Worm (Caenorhabditis elegans) whole organism, L4 larva: ENCODE results near the gene gyg-1.

Experiments used
- D1046.2 ChIP-seq: fragments of 200-800 bp; sonication (Bioruptor generic); IDR thresholded peaks from 2 replicates; pipeline ENCODE4 v1.3.6; 2022; ENCODE audit warnings: missing genetic modification characterization, missing compliant biosample characterization
- F37D6.2 ChIP-seq: sonication (generic microtip); optimal IDR thresholded peaks from 2 replicates; lab custom pipeline; 2016; ENCODE audit warnings: mild to moderate bottlenecking, missing genetic modification characterization, missing compliant biosample characterization
- R02D3.7 ChIP-seq: fragments of 150-350 bp; sonication (generic microtip); optimal IDR thresholded peaks from 3 replicates; lab custom pipeline; 2014; ENCODE audit warnings: missing biosample characterization, missing genetic modification characterization
- Y48G9A.11 ChIP-seq: fragments of 200-800 bp; sonication (Bioruptor generic); IDR thresholded peaks from 2 replicates; pipeline ENCODE4 v1.3.6; 2022; ENCODE audit warnings: missing genetic modification reagents, missing genetic modification characterization, missing compliant biosample characterization
- ZK546.5 ChIP-seq, 2 experiments: sonication (generic microtip); optimal IDR thresholded peaks; 2 replicates each; lab custom pipeline; 2017; ENCODE audit warnings: missing biosample characterization in 2 of 2, missing genetic modification characterization in 2 of 2
- aha-1 ChIP-seq: fragments of 150-350 bp; peaks from one replicate; lab custom pipeline; 2014; ENCODE audit warnings: missing biosample characterization, missing genetic modification characterization
- attf-4 ChIP-seq: sonication (generic microtip); optimal IDR thresholded peaks from 3 replicates; lab custom pipeline; 2017; ENCODE audit warnings: missing biosample characterization, missing genetic modification characterization
- ceh-20 ChIP-seq: fragments of 200-800 bp; sonication (Bioruptor generic); IDR thresholded peaks from 2 replicates; pipeline ENCODE4 v1.3.6; 2022; ENCODE audit warnings: missing genetic modification reagents, missing genetic modification characterization, missing compliant biosample characterization
- ceh-32 ChIP-seq: sonication (generic microtip); optimal IDR thresholded peaks from 2 replicates; lab custom pipeline; 2016; ENCODE audit warnings: mild to moderate bottlenecking, missing genetic modification characterization, missing compliant biosample characterization; ENCODE audit not compliant: poor library complexity
- ces-1 ChIP-seq: fragments of 150-350 bp; sonication (generic microtip); optimal IDR thresholded peaks from 4 replicates; lab custom pipeline; 2014; ENCODE audit warnings: missing biosample characterization, missing genetic modification reagents, missing genetic modification characterization
- daf-16 ChIP-seq, 3 experiments: sonication (generic microtip); optimal IDR thresholded peaks; 2 replicates each; lab custom pipeline; 2016 to 2017; ENCODE audit warnings: missing genetic modification characterization in 3 of 3, missing genetic modification reagents in 3 of 3, mild to moderate bottlenecking in 2 of 3, missing compliant biosample characterization in 2 of 3, missing biosample characterization in 1 of 3, moderate library complexity in 1 of 3
- daf-8 ChIP-seq: fragments of 200-800 bp; sonication (Bioruptor generic); IDR thresholded peaks from 2 replicates; pipeline ENCODE4 v1.3.6; 2022; ENCODE audit warnings: missing genetic modification characterization, missing compliant biosample characterization
- dmd-8 ChIP-seq: fragments of 200-800 bp; sonication (Bioruptor generic); IDR thresholded peaks from 2 replicates; pipeline ENCODE4 v1.3.6; 2022; ENCODE audit warnings: missing genetic modification characterization, missing compliant biosample characterization
- duxl-1 ChIP-seq: sonication (generic microtip); optimal IDR thresholded peaks from 2 replicates; lab custom pipeline; 2016; ENCODE audit warnings: mild to moderate bottlenecking, missing genetic modification characterization, moderate library complexity, missing compliant biosample characterization; ENCODE audit not compliant: poor library complexity
- egl-43 ChIP-seq: fragments of 200-800 bp; sonication (Bioruptor generic); IDR thresholded peaks from 2 replicates; pipeline ENCODE4 v1.3.6; 2022; ENCODE audit warnings: missing genetic modification reagents, missing genetic modification characterization, missing compliant biosample characterization
- fos-1 ChIP-seq: fragments of 150-350 bp; optimal IDR thresholded peaks from 2 replicates; lab custom pipeline; 2014; ENCODE audit warnings: missing biosample characterization, missing genetic modification characterization
- gei-8 ChIP-seq: fragments of 200-800 bp; sonication (Bioruptor generic); optimal IDR thresholded peaks from 2 replicates; lab custom pipeline; 2018; ENCODE audit warnings: mild to moderate bottlenecking, missing genetic modification characterization, missing compliant biosample characterization
- hlh-11 ChIP-seq: fragments of 200-800 bp; sonication (Bioruptor generic); optimal IDR thresholded peaks from 2 replicates; lab custom pipeline; 2018; ENCODE audit warnings: mild to moderate bottlenecking, missing genetic modification characterization, missing compliant biosample characterization
- jun-1 ChIP-seq: fragments of 150-350 bp; optimal IDR thresholded peaks from 2 replicates; lab custom pipeline; 2014; ENCODE audit warnings: missing biosample characterization, missing genetic modification reagents, missing genetic modification characterization
- lim-7 ChIP-seq: fragments of 200-800 bp; sonication (Bioruptor generic); IDR thresholded peaks from 2 replicates; pipeline ENCODE4 v1.3.6; 2022; ENCODE audit warnings: missing genetic modification characterization, missing compliant biosample characterization
- lin-38 ChIP-seq: fragments of 200-800 bp; sonication (Bioruptor generic); IDR thresholded peaks from 2 replicates; pipeline ENCODE4 v1.3.6; 2022; ENCODE audit warnings: missing genetic modification reagents, missing genetic modification characterization, missing compliant biosample characterization
- lin-39 ChIP-seq: fragments of 150-350 bp; optimal IDR thresholded peaks from 2 replicates; lab custom pipeline; 2014; ENCODE audit warnings: missing biosample characterization, missing genetic modification reagents, missing genetic modification characterization
- madf-9 ChIP-seq: fragments of 200-800 bp; sonication (Bioruptor generic); conservative IDR thresholded peaks from 2 replicates; pipeline ENCODE4 v1.3.6; 2022; ENCODE audit warnings: missing genetic modification reagents, missing genetic modification characterization, missing compliant biosample characterization
- mdt-29 ChIP-seq: fragments of 200-800 bp; sonication (Bioruptor generic); IDR thresholded peaks from 2 replicates; pipeline ENCODE4 v1.3.6; 2022; ENCODE audit warnings: missing genetic modification reagents, missing genetic modification characterization, missing compliant biosample characterization
- mes-2 ChIP-seq: sonication (generic microtip); optimal IDR thresholded peaks from 2 replicates; lab custom pipeline; 2016; ENCODE audit warnings: missing genotype, mild to moderate bottlenecking, missing genetic modification characterization, missing compliant biosample characterization; ENCODE audit not compliant: poor library complexity, severe bottlenecking
- mxl-3 ChIP-seq: fragments of 200-800 bp; sonication (Bioruptor generic); optimal IDR thresholded peaks from 2 replicates; lab custom pipeline; 2018; ENCODE audit warnings: mild to moderate bottlenecking, missing genetic modification characterization, missing compliant biosample characterization
- nhr-28 ChIP-seq: fragments of 150-350 bp; optimal IDR thresholded peaks from 2 replicates; lab custom pipeline; 2014; ENCODE audit warnings: missing biosample characterization, missing genetic modification characterization
- pqm-1 ChIP-seq: sonication (generic microtip); optimal IDR thresholded peaks from 2 replicates; lab custom pipeline; 2017; ENCODE audit warnings: missing biosample characterization, missing genetic modification characterization
- spr-3 ChIP-seq: fragments of 200-800 bp; sonication (Bioruptor generic); optimal IDR thresholded peaks from 2 replicates; lab custom pipeline; 2018; ENCODE audit warnings: mild to moderate bottlenecking, missing genetic modification characterization, missing compliant biosample characterization
- tag-97 ChIP-seq: fragments of 200-800 bp; sonication (Bioruptor generic); IDR thresholded peaks from 2 replicates; pipeline ENCODE4 v1.3.6; 2022; ENCODE audit warnings: missing genetic modification characterization, missing compliant biosample characterization
- tra-1 ChIP-seq: fragments of 200-800 bp; sonication (Bioruptor generic); IDR thresholded peaks from 2 replicates; pipeline ENCODE4 v1.3.6; 2022; ENCODE audit warnings: missing genetic modification reagents, missing genetic modification characterization, missing compliant biosample characterization
- unc-130 ChIP-seq: sonication (generic microtip); optimal IDR thresholded peaks from 2 replicates; lab custom pipeline; 2016; ENCODE audit warnings: missing genetic modification reagents, missing genetic modification characterization, missing compliant biosample characterization
- unc-39 ChIP-seq: sonication (generic microtip); optimal IDR thresholded peaks from 2 replicates; lab custom pipeline; 2017; ENCODE audit warnings: missing biosample characterization, missing genetic modification characterization
- unc-62 ChIP-seq, 3 experiments: fragments of 150-350 bp in 1 of 3; sonication (generic microtip); optimal IDR thresholded peaks in 2 of 3; peaks in 1 of 3; 1 replicate in 1 of 3; 2 replicates in 2 of 3; lab custom pipeline; 2014 to 2017; ENCODE audit warnings: missing biosample characterization in 3 of 3, missing genetic modification characterization in 3 of 3, missing genetic modification reagents in 3 of 3, missing genotype in 1 of 3
- zfp-2 ChIP-seq: sonication (generic microtip); optimal IDR thresholded peaks from 2 replicates; lab custom pipeline; 2016; ENCODE audit warnings: mild to moderate bottlenecking, missing genetic modification characterization, missing compliant biosample characterization
- ztf-11 ChIP-seq: fragments of 150-350 bp; optimal IDR thresholded peaks from 2 replicates; lab custom pipeline; 2014; ENCODE audit warnings: missing biosample characterization, missing genetic modification characterization

Gene gyg-1

ce11 chrX:3537335-3537734 lies at the start of gene gyg-1:
Gene gyg-1 (plus strand): TSS chrX:3537635.
- TF ChIP-seq mes-2 (tag; lab: Kevin White, UChicago) (no peak), mxl-3 (no peak), spr-3 (GFP tag; lab: Kevin White, UChicago) (no peak), lim-7 (GFP tag; lab: Robert Waterston, UW) (no peak), zfp-2 (tag; lab: Kevin White, UChicago) (no peak), mdt-29 (GFP tag; lab: Robert Waterston, UW) (no peak), daf-8 (no peak), lin-39 (no peak), F37D6.2 (tag; lab: Kevin White, UChicago) (no peak), gei-8 (GFP tag; lab: Kevin White, UChicago) (no peak), lin-38 (GFP tag; lab: Robert Waterston, UW) (no peak), ceh-20 (no peak), attf-4 (tag; lab: Kevin White, UChicago) (no peak), Y48G9A.11 (GFP tag; lab: Robert Waterston, UW) (no peak), unc-130 (GFP tag; lab: Kevin White, UChicago) (no peak), fos-1 (no peak)

- TF ChIP-seq unc-62 (GFP tag; optimal IDR thresholded peaks at IDR 0.05 in 1 of 2; lab: Kevin White, UChicago) = peak in 1 of 2 experiments; percentile 74
- no peak for TF ChIP-seq unc-62 (tag; optimal IDR thresholded peaks at IDR 0.05; lab: Kevin White, UChicago)
- TF ChIP-seq Y48G9A.11 (GFP tag; lab: Robert Waterston, UW) = no peak
- no peak for TF ChIP-seq dmd-8 (GFP tag; lab: Robert Waterston, UW)
- TF ChIP-seq duxl-1 (tag; lab: Kevin White, UChicago) = no peak
- TF ChIP-seq, all 104 proteins: peak for 1
Observed at ce11 chrX:3488074-3488688, 49.3 kb upstream of the gyg-1 start.

- TF ChIP-seq madf-9 = no peak
- TF ChIP-seq unc-39 (tag; lab: Kevin White, UChicago) = no peak
- peak in 1 of 2 experiments; percentile 58 for TF ChIP-seq unc-62 (GFP tag; optimal IDR thresholded peaks at IDR 0.05 in 1 of 2; lab: Kevin White, UChicago)
- TF ChIP-seq unc-62 (tag; optimal IDR thresholded peaks at IDR 0.05; lab: Kevin White, UChicago) = no peak
Observed at ce11 chrX:3488993-3489392, 48.4 kb upstream of the gyg-1 start, which contains the start of gene C12D12.3. Gene C12D12.3 (plus strand): TSS chrX:3489293.

- peak in 1 of 2 experiments; percentile 91 for TF ChIP-seq unc-62 (GFP tag; optimal IDR thresholded peaks at IDR 0.05 in 1 of 2; lab: Kevin White, UChicago)
- TF ChIP-seq unc-62 (tag; optimal IDR thresholded peaks at IDR 0.05; lab: Kevin White, UChicago) = no peak
- no peak for TF ChIP-seq ces-1 (GFP tag; lab: Kevin White, UChicago)
Observed at ce11 chrX:3492431-3492830, 45.0 kb upstream of the gyg-1 start.

- no peak for TF ChIP-seq spr-3 (GFP tag; lab: Kevin White, UChicago)
- no peak for TF ChIP-seq tra-1
- TF ChIP-seq D1046.2 = no peak
- TF ChIP-seq unc-62 (GFP tag; optimal IDR thresholded peaks at IDR 0.05 in 1 of 2; lab: Kevin White, UChicago) = peak in 1 of 2 experiments; percentile 91
- no peak for TF ChIP-seq unc-62 (tag; optimal IDR thresholded peaks at IDR 0.05; lab: Kevin White, UChicago)
- TF ChIP-seq hlh-11 (tag; lab: Kevin White, UChicago) = peak; percentile 52
- peak in 1 of 2 experiments; percentile 67 for TF ChIP-seq daf-16 (GFP tag; optimal IDR thresholded peaks at IDR 0.05; lab: Kevin White, UChicago)
- no peak for TF ChIP-seq daf-16 (tag; optimal IDR thresholded peaks at IDR 0.05; lab: Kevin White, UChicago)
Observed at ce11 chrX:3494634-3495033, 42.8 kb upstream of the gyg-1 start.

ce11 chrX:3495776-3496175 lies 41.7 kb upstream of the gyg-1 start, which contains the start of gene glt-1:
Gene glt-1 (plus strand): TSS chrX:3496026.
- TF ChIP-seq aha-1 (tag; lab: Kevin White, UChicago) (peak; percentile 78), jun-1 (tag; lab: Kevin White, UChicago) (no peak), tra-1 (no peak), nhr-28 (tag; lab: Kevin White, UChicago) (peak; percentile 41), egl-43 (GFP tag; lab: Robert Waterston, UW) (no peak), ZK546.5 (tag; optimal IDR thresholded peaks at IDR 0.05; lab: Kevin White, UChicago) (no peak), R02D3.7 (tag; lab: Kevin White, UChicago) (no peak), ztf-11 (no peak), duxl-1 (tag; lab: Kevin White, UChicago) (no peak), ceh-32 (tag; lab: Kevin White, UChicago) (no peak), pqm-1 (no peak), mes-2 (tag; lab: Kevin White, UChicago) (no peak), tag-97 (no peak), mxl-3 (peak; percentile 2)
